Worm (Caenorhabditis elegans) whole organism, L4/young adult: ENCODE measurements around the gene mam-4.

ENCODE experiments used
- dao-5 ChIP-seq: sonication (generic microtip); optimal IDR thresholded peaks from 2 replicates; lab custom pipeline; 2016; ENCODE audit warnings: missing genotype, missing genetic modification characterization, moderate library complexity, missing compliant biosample characterization
- him-1 ChIP-seq: sonication (generic microtip); optimal IDR thresholded peaks from 2 replicates; lab custom pipeline; 2016; ENCODE audit warnings: missing genotype, missing genetic modification reagents, missing genetic modification characterization, missing compliant biosample characterization

DNA sequence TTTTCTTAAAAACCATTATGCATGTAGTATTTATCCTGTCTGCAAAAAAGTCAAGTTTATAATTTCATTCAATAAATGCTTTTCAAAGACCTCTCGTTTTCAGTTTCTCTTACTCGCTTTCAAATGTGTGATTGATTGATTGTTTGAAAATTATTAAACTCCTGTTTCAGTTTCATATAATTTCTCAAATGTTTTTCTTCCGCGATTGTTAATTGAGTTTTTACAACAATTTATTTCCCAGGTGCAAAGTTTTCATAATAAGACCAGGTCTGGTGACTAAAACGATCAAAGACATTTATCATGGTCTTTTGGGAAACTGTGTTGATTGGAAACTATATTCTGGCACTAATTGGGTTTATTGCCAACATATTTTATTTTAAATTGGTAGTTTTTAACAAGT, 46.4 kb downstream of the mam-4 start, which contains the start of gene T03F7.6:
- TF ChIP-seq dao-5 (tag; lab: Kevin White, UChicago) (no peak), him-1 (tag; lab: Kevin White, UChicago) (no peak)
